Worm (Caenorhabditis elegans) whole organism, L3 larva: Measurements from ENCODE around the gene F36D3.5.

Experiments used
- elt-2 ChIP-seq: sonication (generic microtip); optimal IDR thresholded peaks from 2 replicates; lab custom pipeline; 2016; ENCODE audit warnings: missing genetic modification reagents, mild to moderate bottlenecking, missing genetic modification characterization, missing compliant biosample characterization
- mdl-1 ChIP-seq: fragments of 150-350 bp; optimal IDR thresholded peaks from 2 replicates; lab custom pipeline; 2014; ENCODE audit warnings: missing biosample characterization, missing genetic modification characterization
- unc-62 ChIP-seq: fragments of 150-350 bp; sonication (generic microtip); optimal IDR thresholded peaks from 4 replicates; lab custom pipeline; 2014; ENCODE audit warnings: missing biosample characterization, missing genetic modification reagents, missing genetic modification characterization
- ztf-4 ChIP-seq: fragments of 150-350 bp; optimal IDR thresholded peaks from 2 replicates; lab custom pipeline; 2014; ENCODE audit warnings: missing biosample characterization, missing genetic modification characterization

DNA sequence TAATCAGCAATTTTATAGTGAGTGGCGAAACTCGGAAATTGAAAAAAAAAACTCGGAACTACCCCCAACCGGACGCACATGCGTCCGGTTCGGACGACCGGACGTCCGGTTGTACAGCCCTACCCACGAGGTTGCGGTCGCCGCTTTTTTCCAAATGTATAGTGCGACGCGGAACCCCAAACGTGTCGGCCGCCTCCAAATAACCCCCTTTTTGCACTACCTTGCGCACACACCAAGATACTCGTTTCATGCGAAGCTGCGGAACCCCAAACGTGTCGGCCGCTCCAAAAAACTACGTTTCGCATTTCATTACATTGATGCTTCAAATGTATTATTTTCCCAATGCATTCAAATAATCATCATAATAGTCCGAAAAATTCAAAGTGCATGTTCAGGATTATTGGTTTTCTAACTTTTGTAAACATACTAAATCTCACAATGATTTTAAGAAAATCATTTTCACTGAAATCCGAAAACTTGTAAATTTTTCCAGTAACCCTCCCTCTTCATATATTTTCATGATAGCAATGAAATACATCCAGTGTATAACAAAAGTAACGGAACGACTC is 43.0 kb downstream of the F36D3.5 start, which contains the start of gene srw-35:
- TF ChIP-seq mdl-1, result no peak
- no peak for TF ChIP-seq unc-62 (GFP tag; lab: Kevin White, UChicago)
- no peak for TF ChIP-seq ztf-4 (tag; lab: Kevin White, UChicago)
- no peak for TF ChIP-seq elt-2 (tag; lab: Kevin White, UChicago)
